Fruit fly (Drosophila melanogaster): ENCODE data around the gene CG42831.

The CG42831 gene

DNA sequence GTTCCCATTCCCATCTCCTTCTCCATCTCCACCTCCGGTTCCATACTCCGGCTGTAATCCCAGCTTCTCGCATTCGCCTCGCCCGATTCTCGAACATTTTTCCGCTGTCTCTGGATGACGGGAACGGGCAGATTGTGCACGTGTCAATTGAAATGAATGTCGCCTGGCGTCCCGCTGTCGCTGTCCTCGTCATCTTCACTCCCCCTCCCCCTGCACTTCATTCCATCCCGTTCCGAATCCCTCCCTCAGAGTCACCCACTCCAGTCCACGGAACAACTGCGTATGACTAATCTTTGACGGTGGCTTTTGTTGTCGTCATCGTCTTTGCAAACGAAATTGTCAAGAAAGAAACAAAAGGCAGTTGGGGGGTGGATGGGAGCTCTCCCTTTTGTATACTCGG lies 27.3 kb downstream of the CG42831 start:
- TF ChIP-seq Clk (GFP tag; optimal IDR thresholded peaks at IDR 0.05) (no peak), ovo (GFP tag; optimal IDR thresholded peaks at IDR 0.05) (no peak), Crg-1 (GFP tag; optimal IDR thresholded peaks at IDR 0.05) (no peak), CG7101 (tag; optimal IDR thresholded peaks at IDR 0.05) (no peak), Mnt (GFP tag; optimal IDR thresholded peaks at IDR 0.05) (no peak), CG7045 (GFP tag; optimal IDR thresholded peaks at IDR 0.05) (no peak), tj (GFP tag; optimal IDR thresholded peaks at IDR 0.05) (no peak), cnc (optimal IDR thresholded peaks at IDR 0.05) (no peak), pad (GFP tag; optimal IDR thresholded peaks at IDR 0.05) (no peak), CG33017 (tag; optimal IDR thresholded peaks at IDR 0.05) (no peak), CG5204 (GFP tag; optimal IDR thresholded peaks at IDR 0.05) (no peak), bab1 (GFP tag; optimal IDR thresholded peaks at IDR 0.05) (no peak), CG1620 (GFP tag; optimal IDR thresholded peaks at IDR 0.05) (no peak), CG12768 (GFP tag; optimal IDR thresholded peaks at IDR 0.05) (no peak)

DNA sequence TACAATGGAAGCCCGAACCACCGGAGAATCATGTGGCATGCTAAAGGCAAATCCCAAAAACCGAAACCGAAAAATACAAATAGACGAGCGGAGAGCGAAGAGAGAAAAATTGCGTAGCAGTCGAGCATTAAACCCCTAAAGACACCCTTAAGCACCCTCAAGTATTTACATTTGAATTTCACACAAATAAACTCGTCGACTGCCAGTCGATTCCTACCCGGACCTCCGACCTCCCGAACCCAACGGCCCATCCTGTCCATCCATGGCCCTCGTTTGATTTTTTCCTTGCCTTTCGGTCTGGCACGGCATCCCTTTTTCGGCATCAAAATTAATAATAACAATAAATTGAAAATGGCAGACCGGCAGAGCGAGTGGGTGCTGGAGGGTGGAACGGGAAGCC lies 28.2 kb downstream of the CG42831 start:
- TF ChIP-seq CG7045 (GFP tag; optimal IDR thresholded peaks at IDR 0.05), result no peak
- TF ChIP-seq CG33017 (tag; optimal IDR thresholded peaks at IDR 0.05), result no peak
- TF ChIP-seq Hr96 (GFP tag; optimal IDR thresholded peaks at IDR 0.05), result no peak
- no peak for TF ChIP-seq CG5204 (GFP tag; optimal IDR thresholded peaks at IDR 0.05)
- TF ChIP-seq CG14711 (tag; optimal IDR thresholded peaks at IDR 0.05), result no peak
- TF ChIP-seq ovo (GFP tag; optimal IDR thresholded peaks at IDR 0.05), result no peak
- TF ChIP-seq Mnt (GFP tag; optimal IDR thresholded peaks at IDR 0.05), result no peak
- TF ChIP-seq CG11617 (GFP tag; optimal IDR thresholded peaks at IDR 0.05), result no peak

DNA sequence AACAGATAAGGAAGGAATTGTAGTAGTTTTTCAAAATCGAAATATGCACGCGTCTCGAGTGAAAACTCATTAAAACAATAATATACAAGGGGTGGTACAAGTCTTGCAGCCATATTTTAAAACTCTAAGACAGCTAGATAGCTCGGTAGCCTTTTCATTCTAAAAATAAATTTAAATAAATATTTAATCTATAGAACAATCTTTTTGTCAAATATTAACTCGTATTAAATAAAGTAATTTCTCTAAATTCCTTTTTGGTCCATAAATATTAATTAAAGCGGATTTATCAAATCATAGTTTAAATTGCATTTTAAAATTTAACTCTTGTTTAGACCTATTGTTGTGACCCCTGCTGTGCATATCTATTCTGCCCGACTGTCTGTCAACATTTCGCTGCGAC lies 28.7 kb downstream of the CG42831 start:
- TF ChIP-seq kay (GFP tag; ENCODE audit: borderline replicate concordance) (no peak), bab1 (GFP tag; optimal IDR thresholded peaks at IDR 0.05) (no peak), CG5204 (GFP tag; optimal IDR thresholded peaks at IDR 0.05) (no peak), CG7045 (GFP tag; optimal IDR thresholded peaks at IDR 0.05) (no peak), CG12768 (GFP tag; optimal IDR thresholded peaks at IDR 0.05) (no peak), CG14711 (tag; optimal IDR thresholded peaks at IDR 0.05) (no peak), CG7101 (tag; optimal IDR thresholded peaks at IDR 0.05) (no peak), cic (GFP tag; optimal IDR thresholded peaks at IDR 0.05) (no peak), Clk (GFP tag; optimal IDR thresholded peaks at IDR 0.05) (no peak), toe (GFP tag; optimal IDR thresholded peaks at IDR 0.05) (no peak), cnc (optimal IDR thresholded peaks at IDR 0.05) (no peak), Mnt (GFP tag; optimal IDR thresholded peaks at IDR 0.05) (no peak), pad (GFP tag; optimal IDR thresholded peaks at IDR 0.05) (no peak), CG11617 (GFP tag; optimal IDR thresholded peaks at IDR 0.05) (no peak), CG33017 (tag; optimal IDR thresholded peaks at IDR 0.05) (no peak), ovo (GFP tag; optimal IDR thresholded peaks at IDR 0.05) (no peak)

- no peak for TF ChIP-seq Crg-1 (GFP tag; optimal IDR thresholded peaks at IDR 0.05)
- no peak for TF ChIP-seq Clk (GFP tag; optimal IDR thresholded peaks at IDR 0.05)
- no peak for TF ChIP-seq toe (GFP tag; optimal IDR thresholded peaks at IDR 0.05)
- TF ChIP-seq Mnt (GFP tag; optimal IDR thresholded peaks at IDR 0.05), result no peak
- no peak for TF ChIP-seq CG11617 (GFP tag; optimal IDR thresholded peaks at IDR 0.05)
- no peak for TF ChIP-seq CG12768 (GFP tag; optimal IDR thresholded peaks at IDR 0.05)
- no peak for TF ChIP-seq cnc (optimal IDR thresholded peaks at IDR 0.05)
- TF ChIP-seq kay (GFP tag; ENCODE audit: borderline replicate concordance), result no peak
- TF ChIP-seq cic (GFP tag; optimal IDR thresholded peaks at IDR 0.05), result no peak
- no peak for TF ChIP-seq tj (GFP tag; optimal IDR thresholded peaks at IDR 0.05)
- TF ChIP-seq CG5204 (GFP tag; optimal IDR thresholded peaks at IDR 0.05), result no peak
- TF ChIP-seq CG7045 (GFP tag; optimal IDR thresholded peaks at IDR 0.05), result no peak
- TF ChIP-seq CG7101 (tag; optimal IDR thresholded peaks at IDR 0.05), result no peak
- TF ChIP-seq ovo (GFP tag; optimal IDR thresholded peaks at IDR 0.05), result no peak
- no peak for TF ChIP-seq CG1620 (GFP tag; optimal IDR thresholded peaks at IDR 0.05)
- TF ChIP-seq CG14711 (tag; optimal IDR thresholded peaks at IDR 0.05), result no peak
- no peak for TF ChIP-seq Hr96 (GFP tag; optimal IDR thresholded peaks at IDR 0.05)
- no peak for TF ChIP-seq CG33017 (tag; optimal IDR thresholded peaks at IDR 0.05)
- no peak for TF ChIP-seq pad (GFP tag; optimal IDR thresholded peaks at IDR 0.05)
These were observed 29.1 kb downstream of the CG42831 start for dm6 chr3L:10843685-10844084.

dm6 chr3L:10844548-10845530 lies 30.2 kb downstream of the CG42831 start:
- TF ChIP-seq tj (GFP tag; optimal IDR thresholded peaks at IDR 0.05) (no peak), cnc (optimal IDR thresholded peaks at IDR 0.05) (no peak), kay (GFP tag; ENCODE audit: borderline replicate concordance) (no peak), bab1 (GFP tag; optimal IDR thresholded peaks at IDR 0.05) (no peak), Clk (GFP tag; optimal IDR thresholded peaks at IDR 0.05) (no peak), ovo (GFP tag; optimal IDR thresholded peaks at IDR 0.05) (no peak), Mnt (GFP tag; optimal IDR thresholded peaks at IDR 0.05) (no peak), CG33017 (tag; optimal IDR thresholded peaks at IDR 0.05) (no peak), CG5204 (GFP tag; optimal IDR thresholded peaks at IDR 0.05) (no peak), CG7101 (tag; optimal IDR thresholded peaks at IDR 0.05) (no peak), pad (GFP tag; optimal IDR thresholded peaks at IDR 0.05) (no peak), CG1620 (GFP tag; optimal IDR thresholded peaks at IDR 0.05) (no peak), cic (GFP tag; optimal IDR thresholded peaks at IDR 0.05) (no peak)

DNA sequence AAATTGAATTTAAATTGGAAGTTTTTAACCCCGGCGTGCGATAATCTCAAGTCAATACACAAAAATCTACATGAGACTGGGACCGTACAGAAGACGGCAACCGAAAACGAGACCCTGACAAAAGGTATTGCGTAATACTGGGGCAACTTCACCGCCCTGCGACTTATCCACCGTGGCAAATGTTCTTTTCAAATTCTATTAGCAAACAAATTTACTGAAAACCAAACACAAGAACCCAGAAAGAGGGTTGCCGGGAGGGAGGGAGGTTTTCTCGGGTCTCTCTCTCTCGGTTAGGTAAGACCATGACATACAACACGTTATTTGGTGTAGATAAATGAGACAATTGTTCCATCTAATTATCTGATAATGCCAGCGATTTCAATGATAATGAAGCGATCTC lies 31.1 kb downstream of the CG42831 start:
- TF ChIP-seq cnc (optimal IDR thresholded peaks at IDR 0.05) (no peak), bab1 (GFP tag; optimal IDR thresholded peaks at IDR 0.05) (no peak), tj (GFP tag; optimal IDR thresholded peaks at IDR 0.05) (no peak), kay (GFP tag; ENCODE audit: borderline replicate concordance) (no peak), CG33017 (tag; optimal IDR thresholded peaks at IDR 0.05) (no peak), Hr96 (GFP tag; optimal IDR thresholded peaks at IDR 0.05) (no peak), Crg-1 (GFP tag; optimal IDR thresholded peaks at IDR 0.05) (no peak), ovo (GFP tag; optimal IDR thresholded peaks at IDR 0.05) (no peak), CG11617 (GFP tag; optimal IDR thresholded peaks at IDR 0.05) (no peak), CG5204 (GFP tag; optimal IDR thresholded peaks at IDR 0.05) (no peak), CG1620 (GFP tag; optimal IDR thresholded peaks at IDR 0.05) (no peak)

All from whole organism, adult.